Fruit fly (Drosophila melanogaster) whole organism, embryonic: ENCODE measurements around the gene CG3408.

Experiments used
- Atf3 ChIP-seq: fragments of 200-800 bp; sonication (Bioruptor generic); optimal IDR thresholded peaks from 3 replicates; lab custom pipeline; 2016; ENCODE audit warnings: missing biosample characterization, missing genetic modification characterization
- B-H1 ChIP-seq: fragments of 200-800 bp; sonication (Bioruptor generic); IDR thresholded peaks from 3 replicates; pipeline ENCODE4 v1.3.6; 2022; ENCODE audit warnings: missing biosample characterization, missing genetic modification characterization
- CG10267 ChIP-seq: fragments of 200-800 bp; sonication (Bioruptor generic); optimal IDR thresholded peaks from 2 replicates; lab custom pipeline; 2018; ENCODE audit warnings: missing biosample characterization, mild to moderate bottlenecking, missing genetic modification characterization, moderate library complexity
- CG11085 ChIP-seq: fragments of 200-800 bp; sonication (Bioruptor generic); IDR thresholded peaks from 2 replicates; pipeline ENCODE4 v1.3.6; 2022; ENCODE audit warnings: missing biosample characterization, missing genetic modification characterization
- CG12299 ChIP-seq: fragments of 200-800 bp; sonication (Bioruptor generic); optimal IDR thresholded peaks from 2 replicates; lab custom pipeline; 2018; ENCODE audit warnings: missing biosample characterization, mild to moderate bottlenecking, missing genetic modification characterization
- CG13624 ChIP-seq: fragments of 200-800 bp; sonication (Bioruptor generic); optimal IDR thresholded peaks from 2 replicates; lab custom pipeline; 2016; ENCODE audit warnings: missing biosample characterization, missing genetic modification characterization
- CG1529 ChIP-seq: fragments of 200-800 bp; sonication (Bioruptor generic); optimal IDR thresholded peaks from 3 replicates; lab custom pipeline; 2018; ENCODE audit warnings: missing biosample characterization, missing genetic modification characterization
- CG16815 ChIP-seq: fragments of 200-800 bp; sonication (Bioruptor generic); optimal IDR thresholded peaks from 3 replicates; lab custom pipeline; 2017; ENCODE audit warnings: missing biosample characterization, mild to moderate bottlenecking, missing genetic modification characterization
- CG17568 ChIP-seq: fragments of 200-800 bp; sonication (Bioruptor generic); optimal IDR thresholded peaks from 2 replicates; lab custom pipeline; 2018; ENCODE audit warnings: missing biosample characterization, mild to moderate bottlenecking, missing genetic modification characterization, moderate library complexity
- CG17802 ChIP-seq: fragments of 200-800 bp; sonication (Bioruptor generic); optimal IDR thresholded peaks from 2 replicates; lab custom pipeline; 2018; ENCODE audit warnings: missing biosample characterization, mild to moderate bottlenecking, missing genetic modification characterization, moderate library complexity
- CG30431 ChIP-seq: fragments of 200-800 bp; sonication (Bioruptor generic); optimal IDR thresholded peaks from 2 replicates; lab custom pipeline; 2017; ENCODE audit warnings: missing biosample characterization, missing genetic modification characterization
- CG3065 ChIP-seq: fragments of 200-800 bp; sonication (Bioruptor generic); optimal IDR thresholded peaks from 2 replicates; lab custom pipeline; 2016; ENCODE audit warnings: missing biosample characterization, missing genetic modification characterization
- CG31365 ChIP-seq: fragments of 200-800 bp; sonication (Bioruptor generic); optimal IDR thresholded peaks from 2 replicates; lab custom pipeline; 2018; ENCODE audit warnings: missing biosample characterization, mild to moderate bottlenecking, missing genetic modification characterization
- CG31388 ChIP-seq: fragments of 200-800 bp; sonication (Bioruptor generic); optimal IDR thresholded peaks from 2 replicates; lab custom pipeline; 2016; ENCODE audit warnings: missing biosample characterization, missing genetic modification characterization
- CG32767 ChIP-seq: fragments of 200-800 bp; sonication (Bioruptor generic); IDR thresholded peaks from 2 replicates; pipeline ENCODE4 v1.3.6; 2022; ENCODE audit warnings: missing biosample characterization, missing genetic modification characterization
- CG3726 ChIP-seq: fragments of 200-800 bp; sonication (Bioruptor generic); IDR thresholded peaks from 3 replicates; pipeline ENCODE4, ENCODE4 v1.3.6; 2022; ENCODE audit warnings: missing biosample characterization, missing genetic modification characterization
- CG4424 ChIP-seq: fragments of 200-800 bp; sonication (Bioruptor generic); optimal IDR thresholded peaks from 3 replicates; lab custom pipeline; 2016; ENCODE audit warnings: missing biosample characterization, missing genetic modification characterization
- CG5953 ChIP-seq: fragments of 200-800 bp; sonication (Bioruptor generic); IDR thresholded peaks from 2 replicates; pipeline ENCODE4 v1.3.6; 2022; ENCODE audit warnings: missing biosample characterization, missing genetic modification characterization
- CG6272 ChIP-seq: fragments of 200-800 bp; sonication (Bioruptor generic); IDR thresholded peaks from 2 replicates; pipeline ENCODE4 v1.3.6; 2022; ENCODE audit warnings: missing biosample characterization, missing genetic modification characterization
- CG6683 ChIP-seq: fragments of 200-800 bp; sonication (Bioruptor generic); optimal IDR thresholded peaks from 2 replicates; lab custom pipeline; 2017; ENCODE audit warnings: missing biosample characterization, mild to moderate bottlenecking, missing genetic modification characterization, missing genetic modification reagents
- CG6791 ChIP-seq: fragments of 200-800 bp; sonication (Bioruptor generic); IDR thresholded peaks from 3 replicates; pipeline ENCODE4 v1.3.6; 2022; ENCODE audit warnings: missing biosample characterization, missing genetic modification characterization; ENCODE audit not compliant: partially characterized antibody
- CG9727 ChIP-seq: fragments of 200-800 bp; sonication (Bioruptor generic); optimal IDR thresholded peaks from 3 replicates; lab custom pipeline; 2017; ENCODE audit warnings: missing biosample characterization, mild to moderate bottlenecking, missing genetic modification characterization
- Deaf1 ChIP-seq: fragments of 200-800 bp; optimal IDR thresholded peaks from 3 replicates; lab custom pipeline; 2019; ENCODE audit warnings: missing biosample characterization, mild to moderate bottlenecking, missing genetic modification characterization, moderate library complexity
- E2f1 ChIP-seq: fragments of 200-800 bp; sonication (Bioruptor generic); IDR thresholded peaks from 2 replicates; pipeline ENCODE4 v1.3.6; 2022; ENCODE audit warnings: missing biosample characterization, missing genetic modification characterization
- Elba2 ChIP-seq: fragments of 200-800 bp; sonication (Bioruptor generic); optimal IDR thresholded peaks from 3 replicates; lab custom pipeline; 2016; ENCODE audit warnings: missing biosample characterization, missing genetic modification characterization
- Ets65A ChIP-seq: fragments of 200-800 bp; sonication (Bioruptor generic); peaks from one replicate; lab custom pipeline; 2016; ENCODE audit warnings: missing biosample characterization, missing genetic modification characterization
- GATAe ChIP-seq: fragments of 200-800 bp; sonication (Bioruptor generic); conservative IDR thresholded peaks from 2 replicates; pipeline ENCODE4 v1.3.6; 2022; ENCODE audit warnings: missing biosample characterization, missing genetic modification characterization
- HLH4C ChIP-seq: fragments of 200-800 bp; sonication (Bioruptor generic); IDR thresholded peaks from 3 replicates; pipeline ENCODE4 v1.3.6; 2022; ENCODE audit warnings: missing biosample characterization, missing genetic modification characterization; ENCODE audit not compliant: partially characterized antibody
- Med ChIP-seq: fragments of 200-800 bp; sonication (Bioruptor generic); peaks from one replicate; lab custom pipeline; 2016; ENCODE audit warnings: missing biosample characterization, missing genetic modification characterization, mild to moderate bottlenecking, inconsistent platforms, moderate library complexity
- Nf-YC ChIP-seq: fragments of 200-800 bp; optimal IDR thresholded peaks from 3 replicates; lab custom pipeline; 2019; ENCODE audit warnings: missing biosample characterization, mild to moderate bottlenecking, missing genetic modification characterization, moderate library complexity
- NfI ChIP-seq: fragments of 200-800 bp; sonication (Bioruptor generic); optimal IDR thresholded peaks from 3 replicates; lab custom pipeline; 2018; ENCODE audit warnings: missing biosample characterization, mild to moderate bottlenecking, missing genetic modification characterization, moderate library complexity
- Pdp1 ChIP-seq, 2 experiments: fragments of 200-800 bp; sonication (Bioruptor generic); optimal IDR thresholded peaks; 3 replicates each; lab custom pipeline; 2016; ENCODE audit warnings: missing biosample characterization in 2 of 2, missing genetic modification characterization in 2 of 2, mild to moderate bottlenecking in 1 of 2, moderate library complexity in 1 of 2
- Sin3A ChIP-seq: fragments of >200 bp; optimal IDR thresholded peaks from 2 replicates; lab custom pipeline; 2018
- Sry-δ ChIP-seq: fragments of 200-800 bp; sonication (Bioruptor generic); optimal IDR thresholded peaks from 2 replicates; lab custom pipeline; 2016; ENCODE audit warnings: missing biosample characterization, missing genetic modification characterization
- bowl ChIP-seq: fragments of 200-800 bp; sonication (Bioruptor generic); IDR thresholded peaks from 2 replicates; pipeline ENCODE4 v1.3.6; 2022; ENCODE audit warnings: missing biosample characterization, missing genetic modification characterization
- bsh ChIP-seq, 2 experiments: fragments of 200-800 bp; sonication (Bioruptor generic); optimal IDR thresholded peaks; 2 replicates each; lab custom pipeline; 2017 to 2018; ENCODE audit warnings: mild to moderate bottlenecking in 2 of 2, missing biosample characterization in 2 of 2, missing genetic modification characterization in 2 of 2, moderate library complexity in 1 of 2
- cas ChIP-seq: fragments of 200-800 bp; sonication (Bioruptor generic); IDR thresholded peaks from 2 replicates; pipeline ENCODE4 v1.3.6; 2022; ENCODE audit warnings: missing biosample characterization, missing genetic modification characterization
- cg ChIP-seq: fragments of 200-800 bp; sonication (Bioruptor generic); optimal IDR thresholded peaks from 3 replicates; lab custom pipeline; 2019; ENCODE audit warnings: missing biosample characterization, mild to moderate bottlenecking, missing genetic modification characterization, moderate library complexity
- chif ChIP-seq, 2 experiments: fragments of 200-800 bp; sonication (Bioruptor generic); optimal IDR thresholded peaks; 3 replicates each; lab custom pipeline; 2016; ENCODE audit warnings: missing biosample characterization in 2 of 2, missing genetic modification characterization in 2 of 2
- eve ChIP-seq, 2 experiments: fragments of >200 bp; optimal IDR thresholded peaks; 2 replicates each; lab custom pipeline; 2017; ENCODE audit warnings: missing biosample characterization in 2 of 2, missing genetic modification characterization in 2 of 2
- fu2 ChIP-seq: fragments of 200-800 bp; sonication (Bioruptor generic); optimal IDR thresholded peaks from 2 replicates; lab custom pipeline; 2016; ENCODE audit warnings: missing biosample characterization, missing genetic modification characterization
- hb ChIP-seq: fragments of 200-800 bp; sonication (Bioruptor generic); IDR thresholded peaks from 3 replicates; pipeline ENCODE4 v1.3.6; 2022; ENCODE audit warnings: missing biosample characterization, missing genetic modification characterization; ENCODE audit not compliant: partially characterized antibody
- mam ChIP-seq: fragments of 200-800 bp; sonication (Bioruptor generic); optimal IDR thresholded peaks from 3 replicates; lab custom pipeline; 2016; ENCODE audit warnings: missing biosample characterization, missing genetic modification characterization
- nerfin-1 ChIP-seq: fragments of 200-800 bp; sonication (Bioruptor generic); optimal IDR thresholded peaks from 3 replicates; lab custom pipeline; 2019; ENCODE audit warnings: missing biosample characterization, mild to moderate bottlenecking, missing genetic modification characterization, moderate library complexity
- onecut ChIP-seq: fragments of 200-800 bp; sonication (Bioruptor generic); IDR thresholded peaks from 2 replicates; pipeline ENCODE4 v1.3.6; 2022; ENCODE audit warnings: missing biosample characterization, missing genetic modification characterization
- pb ChIP-seq: fragments of 200-800 bp; sonication (Bioruptor generic); optimal IDR thresholded peaks from 3 replicates; lab custom pipeline; 2016; ENCODE audit warnings: missing biosample characterization, missing genetic modification characterization
- sens ChIP-seq: fragments of 200-800 bp; sonication (Bioruptor generic); peaks from one replicate; lab custom pipeline; 2016; ENCODE audit warnings: missing biosample characterization, missing genetic modification characterization
- sob ChIP-seq: fragments of 200-800 bp; sonication (Bioruptor generic); IDR thresholded peaks from 2 replicates; pipeline ENCODE4 v1.3.6; 2022; ENCODE audit warnings: missing biosample characterization, missing genetic modification characterization
- stwl ChIP-seq: fragments of 200-800 bp; sonication (Bioruptor generic); optimal IDR thresholded peaks from 3 replicates; lab custom pipeline; 2018; ENCODE audit warnings: missing biosample characterization, mild to moderate bottlenecking, missing genetic modification characterization, moderate library complexity
- tll ChIP-seq, 2 experiments: fragments of 200-800 bp in 1 of 2; fragments of >200 bp in 1 of 2; sonication (Bioruptor generic) in 1 of 2; optimal IDR thresholded peaks; 2 replicates each; lab custom pipeline; 2017 to 2019; ENCODE audit warnings: missing biosample characterization in 2 of 2, missing genetic modification characterization in 2 of 2, mild to moderate bottlenecking in 1 of 2, moderate library complexity in 1 of 2
- vfl ChIP-seq: fragments of 200-800 bp; sonication (Bioruptor generic); optimal IDR thresholded peaks from 2 replicates; lab custom pipeline; 2016; ENCODE audit warnings: missing biosample characterization, missing genetic modification characterization
- yki ChIP-seq: fragments of >200 bp; optimal IDR thresholded peaks from 3 replicates; lab custom pipeline; 2018

CG3408 gene

dm6 chr3L:9476829-9477228, 32.6 kb downstream of the CG3408 start, which contains the start of the genes Uch-L5 and Jarid2 (continued):
- peak in 1 of 2 experiments; percentile 22 for TF ChIP-seq tll (GFP tag; optimal IDR thresholded peaks at IDR 0.05; lab: Kevin White, UChicago)
- no peak for TF ChIP-seq E2f1 (GFP tag; lab: Robert Waterston, UW)
- TF ChIP-seq CG4424 (GFP tag; lab: Kevin White, UChicago), result peak; percentile 28
- no peak for TF ChIP-seq GATAe (GFP tag; lab: Robert Waterston, UW)
- peak; percentile 93 for TF ChIP-seq stwl
- peak; percentile 11 for TF ChIP-seq Elba2 (GFP tag; lab: Kevin White, UChicago)
- TF ChIP-seq CG6791 (GFP tag; lab: Robert Waterston, UW), result peak; percentile 38; the same call in 1 of the 3 replicates
- TF ChIP-seq HLH4C, result no peak
- TF ChIP-seq cas (GFP tag; lab: Robert Waterston, UW), result no peak
- TF ChIP-seq Med (GFP tag; lab: Kevin White, UChicago), result peak; percentile 94
- no peak for TF ChIP-seq CG5953 (GFP tag; lab: Robert Waterston, UW)
- no peak for TF ChIP-seq CG17568
- TF ChIP-seq vfl, result peak; percentile 63
- TF ChIP-seq CG9727 (GFP tag; lab: Kevin White, UChicago), result no peak
- TF ChIP-seq pb, result no peak
- TF ChIP-seq CG12299 (tag; lab: Kevin White, UChicago), result no peak
- peak; percentile 60 for TF ChIP-seq NfI
- TF ChIP-seq CG16815, result no peak
- no peak for TF ChIP-seq CG11085 (GFP tag; lab: Robert Waterston, UW)
- no peak for TF ChIP-seq bowl (GFP tag; lab: Robert Waterston, UW)
- peak; percentile 76 for TF ChIP-seq mam (GFP tag; lab: Kevin White, UChicago)
- TF ChIP-seq CG3726 (GFP tag; lab: Robert Waterston, UW), result no peak
- TF ChIP-seq CG31388 (GFP tag; lab: Kevin White, UChicago), result no peak
- peak; percentile 33 to 38 for TF ChIP-seq chif (GFP tag; optimal IDR thresholded peaks at IDR 0.05; lab: Kevin White, UChicago)
- TF ChIP-seq CG3065, result no peak
- no peak for TF ChIP-seq CG6683 (GFP tag; lab: Kevin White, UChicago)
- TF ChIP-seq CG10267 (tag; lab: Kevin White, UChicago), result peak; percentile 71
- peak; percentile 47 to 54 for TF ChIP-seq Pdp1 (GFP tag; optimal IDR thresholded peaks at IDR 0.05; lab: Kevin White, UChicago)
- no peak for TF ChIP-seq eve (GFP tag; optimal IDR thresholded peaks at IDR 0.05; lab: Kevin White, UChicago)
- TF ChIP-seq CG32767 (GFP tag; lab: Robert Waterston, UW), result no peak
- TF ChIP-seq CG30431 (GFP tag; lab: Kevin White, UChicago), result no peak
- peak; percentile 10 for TF ChIP-seq Deaf1 (tag; lab: Kevin White, UChicago)
- no peak for TF ChIP-seq hb (GFP tag; lab: Robert Waterston, UW)
- peak; percentile 88 for TF ChIP-seq sens
- peak; percentile 46 for TF ChIP-seq Nf-YC (tag; lab: Kevin White, UChicago)
- TF ChIP-seq onecut (GFP tag; lab: Robert Waterston, UW), result peak; percentile 31
- no peak for TF ChIP-seq yki
- TF ChIP-seq B-H1 (GFP tag; lab: Robert Waterston, UW), result no peak
- peak; percentile 62 for TF ChIP-seq Sry-δ (GFP tag; lab: Kevin White, UChicago)
- TF ChIP-seq bsh (GFP tag; optimal IDR thresholded peaks at IDR 0.05; lab: Kevin White, UChicago), result peak in 1 of 2 experiments; percentile 0
- TF ChIP-seq cg (GFP tag; lab: Kevin White, UChicago), result peak; percentile 7
- TF ChIP-seq CG13624 (GFP tag; lab: Kevin White, UChicago), result peak; percentile 65
- TF ChIP-seq nerfin-1 (tag; lab: Kevin White, UChicago), result peak; percentile 27
- peak; percentile 56 for TF ChIP-seq fu2
- TF ChIP-seq Ets65A, result peak; percentile 95
- TF ChIP-seq CG17802 (tag; lab: Kevin White, UChicago), result no peak
- TF ChIP-seq CG31365 (tag; lab: Kevin White, UChicago), result peak; percentile 11
- TF ChIP-seq CG6272 (GFP tag; lab: Robert Waterston, UW), result no peak
- peak; percentile 55 for TF ChIP-seq sob (GFP tag; lab: Robert Waterston, UW)
- peak; percentile 79 for TF ChIP-seq Sin3A (lab: Kevin White, UChicago)
- no peak for TF ChIP-seq CG1529 (GFP tag; lab: Kevin White, UChicago)
- TF ChIP-seq Atf3 (GFP tag; lab: Kevin White, UChicago), result peak; percentile 21
